Fruit fly (Drosophila melanogaster): Measurements from ENCODE around the gene Smn.

The Smn gene

DNA sequence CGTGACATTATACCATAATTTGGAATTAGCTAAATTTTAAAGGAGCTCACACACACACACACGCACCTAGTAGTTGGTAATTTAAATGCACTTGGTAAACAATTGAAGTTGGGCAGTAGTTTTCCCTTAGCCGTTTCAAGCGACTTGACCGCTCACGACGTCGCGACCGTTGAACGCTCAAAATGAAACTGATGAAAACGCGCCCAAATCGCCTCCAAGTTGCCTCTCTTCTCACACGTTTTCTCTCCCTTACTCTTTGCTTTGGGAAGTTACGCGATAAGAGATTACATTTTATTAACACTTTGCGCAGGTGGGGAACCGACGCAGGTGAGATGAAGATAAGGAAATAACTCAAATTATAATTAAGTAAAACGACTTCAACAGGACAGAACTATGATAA lies 9.1 kb downstream of the Smn start:
- TF ChIP-seq vri (GFP tag; optimal IDR thresholded peaks at IDR 0.05) (peak; percentile 37), Lpt (GFP tag; optimal IDR thresholded peaks at IDR 0.05) (no peak), fkh (GFP tag; optimal IDR thresholded peaks at IDR 0.05) (peak; percentile 54)

DNA sequence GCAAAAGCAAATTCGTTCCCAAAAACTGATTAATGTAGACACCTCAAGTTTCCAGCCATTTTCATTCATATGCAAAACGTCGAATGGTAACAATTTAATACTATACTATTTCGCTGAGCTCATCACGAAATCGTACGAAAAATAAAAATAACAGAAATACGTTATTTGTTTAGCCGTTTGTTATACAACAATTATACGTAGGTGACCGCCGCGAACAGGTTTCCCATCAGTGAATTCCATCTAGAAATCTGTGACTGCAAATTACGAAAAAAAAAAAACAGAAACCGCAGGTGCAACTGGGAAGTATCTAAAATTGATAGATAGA lies 9.6 kb downstream of the Smn start:
- TF ChIP-seq fd59A (GFP tag; optimal IDR thresholded peaks at IDR 0.05), result no peak
- no peak for TF ChIP-seq CG16779 (tag; optimal IDR thresholded peaks at IDR 0.05)
- TF ChIP-seq Eip75B (GFP tag; optimal IDR thresholded peaks at IDR 0.05), result no peak
- no peak for TF ChIP-seq spab (GFP tag; optimal IDR thresholded peaks at IDR 0.05)
- no peak for TF ChIP-seq Gug (GFP tag; IDR thresholded peaks at IDR 0.05)
- TF ChIP-seq CG8319 (GFP tag; optimal IDR thresholded peaks at IDR 0.05), result no peak
- TF ChIP-seq fkh (GFP tag; optimal IDR thresholded peaks at IDR 0.05), result no peak
- TF ChIP-seq dsx (GFP tag; optimal IDR thresholded peaks at IDR 0.05; ENCODE audit: poor library complexity, severe bottlenecking), result no peak
- no peak for TF ChIP-seq CG6854 (GFP tag; optimal IDR thresholded peaks at IDR 0.05)
- no peak for TF ChIP-seq CG8632 (GFP tag; optimal IDR thresholded peaks at IDR 0.05)
- TF ChIP-seq CG10669 (GFP tag; optimal IDR thresholded peaks at IDR 0.05), result no peak
- TF ChIP-seq CG11762 (GFP tag; optimal IDR thresholded peaks at IDR 0.05; ENCODE audit: insufficient read depth), result no peak
- TF ChIP-seq Sox102F (GFP tag; optimal IDR thresholded peaks at IDR 0.05), result no peak

DNA sequence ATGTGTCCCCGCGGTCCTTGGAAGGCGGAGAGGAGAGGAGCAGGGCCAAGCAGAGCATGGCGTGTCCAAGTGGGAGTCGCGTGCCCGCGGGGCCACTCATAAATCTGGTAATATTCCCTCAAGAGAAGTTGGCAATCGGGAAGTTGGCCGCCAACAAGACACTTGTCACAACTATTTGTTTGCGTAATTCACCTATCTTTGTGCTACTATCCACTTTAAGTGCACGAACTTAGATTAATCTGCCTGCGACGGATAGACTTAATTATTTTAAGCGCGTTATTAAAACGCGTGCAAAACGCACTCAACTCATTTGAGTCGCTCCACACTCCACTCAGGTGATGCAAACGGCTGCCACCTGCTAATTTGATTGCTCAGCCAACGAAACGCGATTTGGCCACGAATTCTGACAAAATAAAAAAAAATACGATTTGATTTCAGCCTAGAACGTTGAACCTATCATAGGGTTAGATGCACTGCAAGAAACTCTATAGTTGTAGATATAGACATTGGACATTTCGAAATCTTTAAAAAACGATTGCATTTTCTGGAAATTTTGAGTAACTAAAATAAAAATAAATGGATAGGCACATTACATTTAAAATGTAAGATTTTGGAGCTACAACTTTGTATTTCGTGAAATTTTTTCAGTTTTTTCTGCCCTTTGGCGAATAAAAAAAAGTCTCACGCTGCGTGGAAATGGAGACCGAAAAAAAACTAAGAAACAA lies 10.2 kb downstream of the Smn start:
- TF ChIP-seq cyc (GFP tag; optimal IDR thresholded peaks at IDR 0.05) (no peak), esn (GFP tag; optimal IDR thresholded peaks at IDR 0.05) (no peak), CG6808 (GFP tag; optimal IDR thresholded peaks at IDR 0.05) (no peak), CG32006 (GFP tag; optimal IDR thresholded peaks at IDR 0.05) (no peak), CG4318 (GFP tag; optimal IDR thresholded peaks at IDR 0.05) (no peak), CG7368 (GFP tag; optimal IDR thresholded peaks at IDR 0.05) (no peak), acj6 (GFP tag; optimal IDR thresholded peaks at IDR 0.05) (no peak), CG34406 (GFP tag; optimal IDR thresholded peaks at IDR 0.05) (no peak), Eip78C (GFP tag) (peak; percentile 35), CG31627 (GFP tag; optimal IDR thresholded peaks at IDR 0.05) (no peak), CG11294 (GFP tag; IDR thresholded peaks at IDR 0.05) (no peak), eg (GFP tag; IDR thresholded peaks at IDR 0.05) (no peak), topi (GFP tag; optimal IDR thresholded peaks at IDR 0.05) (no peak), CG8119 (GFP tag; IDR thresholded peaks at IDR 0.05) (peak; percentile 40; the same call in 1 of the 3 replicates), CG6276 (GFP tag; optimal IDR thresholded peaks at IDR 0.05) (no peak), Smox (GFP tag; optimal IDR thresholded peaks at IDR 0.05) (no peak), CG15336 (GFP tag; IDR thresholded peaks at IDR 0.05) (0 out of 2 replicates have a peak, but pooled peaks have one; percentile 22)

DNA sequence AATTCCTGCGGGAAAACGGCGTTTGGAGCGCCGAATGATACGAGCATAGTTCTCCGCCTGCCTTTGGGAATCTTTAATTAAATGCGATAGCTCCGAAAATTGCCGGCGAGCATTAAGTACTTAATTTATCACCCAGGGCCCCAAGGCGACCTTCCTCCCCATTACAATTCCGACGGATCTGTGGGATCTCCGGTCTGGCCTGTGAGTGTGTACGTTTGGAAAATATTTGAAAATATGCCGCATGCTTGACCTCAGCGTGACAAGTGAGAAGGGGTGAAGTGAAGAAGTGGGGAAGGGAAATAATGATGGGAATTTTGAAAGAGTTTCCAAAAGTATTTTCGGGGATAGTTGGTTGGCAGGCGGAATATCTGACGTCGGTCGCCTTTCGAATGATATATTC lies 11.9 kb downstream of the Smn start:
- TF ChIP-seq Eip78C (GFP tag) (no peak), achi (GFP tag; optimal IDR thresholded peaks at IDR 0.05) (no peak), fd85E (GFP tag; optimal IDR thresholded peaks at IDR 0.05) (no peak), CG6276 (GFP tag; optimal IDR thresholded peaks at IDR 0.05) (no peak), svp (GFP tag) (no peak)

DNA sequence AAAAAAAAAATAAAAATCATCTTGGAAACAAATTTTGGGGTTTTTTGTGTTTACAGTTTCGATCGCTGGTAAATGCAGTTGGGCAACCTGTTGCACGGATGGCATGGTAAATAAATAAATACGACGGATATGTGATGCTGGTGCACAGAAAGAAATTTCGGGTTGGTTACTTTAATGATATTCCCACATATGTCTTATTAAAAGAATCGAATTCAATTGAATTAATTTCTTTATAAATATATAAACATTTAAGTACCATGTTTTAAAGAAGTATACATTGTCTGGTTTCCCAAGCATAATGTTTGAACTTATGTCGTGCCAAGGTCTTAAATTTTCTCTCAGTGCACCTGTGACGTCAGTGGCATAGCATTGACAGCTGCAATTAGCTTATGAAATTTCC lies 13.9 kb downstream of the Smn start:
- TF ChIP-seq CG34406 (GFP tag; optimal IDR thresholded peaks at IDR 0.05) (no peak), CG32006 (GFP tag; optimal IDR thresholded peaks at IDR 0.05) (peak; percentile 24), eg (GFP tag; IDR thresholded peaks at IDR 0.05) (0 out of 3 replicates have a peak, but pooled peaks have one; percentile 12), CG16779 (tag; optimal IDR thresholded peaks at IDR 0.05) (no peak), Sox15 (GFP tag; optimal IDR thresholded peaks at IDR 0.05) (no peak), Hr4 (GFP tag; optimal IDR thresholded peaks at IDR 0.05) (peak; percentile 4), CG15336 (GFP tag; IDR thresholded peaks at IDR 0.05) (peak; percentile 50), CG8119 (GFP tag; IDR thresholded peaks at IDR 0.05) (0 out of 3 replicates have a peak, but pooled peaks have one; percentile 17), esn (GFP tag; optimal IDR thresholded peaks at IDR 0.05) (no peak)

All from whole organism, prepupa.